Worm (Caenorhabditis elegans) whole organism, midembryonic: Measurements from ENCODE around the gene dpy-2.

ENCODE experiments used
- T22C8.4 ChIP-seq: fragments of 200-800 bp; sonication (Bioruptor generic); IDR thresholded peaks from 2 replicates; pipeline ENCODE4 v1.3.6; 2022; ENCODE audit warnings: missing genetic modification characterization, missing compliant biosample characterization
- cog-1 ChIP-seq: sonication (generic microtip); optimal IDR thresholded peaks from 2 replicates; lab custom pipeline; 2016; ENCODE audit warnings: missing genetic modification characterization, missing compliant biosample characterization
- flt-1 ChIP-seq: fragments of 200-800 bp; sonication (Bioruptor generic); IDR thresholded peaks from 2 replicates; pipeline ENCODE4 v1.3.6; 2022; ENCODE audit warnings: missing genetic modification characterization, missing compliant biosample characterization
- klf-2 ChIP-seq: fragments of 200-800 bp; sonication (Bioruptor generic); conservative IDR thresholded peaks from 2 replicates; pipeline ENCODE4 v1.3.6; 2022; ENCODE audit warnings: missing genetic modification reagents, missing genetic modification characterization, missing compliant biosample characterization
- med-1 ChIP-seq: sonication (generic microtip); optimal IDR thresholded peaks from 2 replicates; lab custom pipeline; 2017; ENCODE audit warnings: missing genetic modification characterization, mild to moderate bottlenecking, missing compliant biosample characterization, antibody characterized with exemption, missing genetic modification reagents; ENCODE audit not compliant: insufficient read depth
- ref-1 ChIP-seq: fragments of 200-800 bp; sonication (Bioruptor generic); conservative IDR thresholded peaks from 2 replicates; pipeline ENCODE4 v1.3.6; 2022; ENCODE audit warnings: missing genetic modification reagents, missing genetic modification characterization, missing compliant biosample characterization
- tab-1 ChIP-seq: fragments of 200-800 bp; sonication (Bioruptor generic); IDR thresholded peaks from 2 replicates; pipeline ENCODE4 v1.3.6; 2022; ENCODE audit warnings: missing genetic modification characterization, missing compliant biosample characterization
- ztf-23 ChIP-seq: fragments of 200-800 bp; sonication (Bioruptor generic); IDR thresholded peaks from 2 replicates; pipeline ENCODE4 v1.3.6; 2022; ENCODE audit warnings: missing genetic modification reagents, missing genetic modification characterization, missing compliant biosample characterization
- ztf-29 ChIP-seq: fragments of 200-800 bp; sonication (Bioruptor generic); IDR thresholded peaks from 2 replicates; pipeline ENCODE4 v1.3.6; 2022; ENCODE audit warnings: missing genetic modification reagents, missing genetic modification characterization, missing compliant biosample characterization

Gene dpy-2

ce11 chrII:6713832-6714342 lies at the start of gene dpy-2:
Gene dpy-2 (plus strand): TSS chrII:6714292.
- TF ChIP-seq ztf-29 (GFP tag; lab: Robert Waterston, UW), result no peak
- TF ChIP-seq med-1 (GFP tag; lab: Kevin White, UChicago), result no peak
- TF ChIP-seq klf-2 (GFP tag; lab: Robert Waterston, UW), result no peak
- TF ChIP-seq ref-1, result no peak
- TF ChIP-seq ztf-23 (GFP tag; lab: Robert Waterston, UW), result no peak
- TF ChIP-seq flt-1 (GFP tag; lab: Robert Waterston, UW), result no peak
- no peak for TF ChIP-seq tab-1 (GFP tag; lab: Robert Waterston, UW)
- TF ChIP-seq T22C8.4 (GFP tag; lab: Robert Waterston, UW), result no peak
- TF ChIP-seq cog-1 (tag; lab: Kevin White, UChicago), result no peak

DNA sequence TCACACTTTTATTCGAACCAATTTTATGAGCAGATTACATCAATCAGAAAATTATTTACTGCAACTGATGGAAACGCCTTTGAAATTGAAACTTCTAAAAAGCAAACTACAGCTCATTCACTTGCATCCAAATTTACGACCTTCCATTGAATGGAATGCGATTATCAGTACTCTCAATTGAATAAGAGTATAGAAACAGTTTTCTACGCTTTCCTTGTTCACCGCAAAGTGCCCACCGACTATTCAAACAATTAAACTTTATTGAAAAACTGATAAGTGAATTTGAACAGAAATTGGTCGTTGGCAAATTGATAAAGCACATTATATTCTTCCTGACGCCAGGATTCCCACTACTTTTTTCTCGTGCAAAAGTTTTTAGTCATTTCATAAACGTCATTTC lies 48.2 kb upstream of the dpy-2 start:
- TF ChIP-seq T22C8.4 (GFP tag; lab: Robert Waterston, UW), result no peak
- TF ChIP-seq klf-2 (GFP tag; lab: Robert Waterston, UW), result no peak
- no peak for TF ChIP-seq med-1 (GFP tag; lab: Kevin White, UChicago)
- no peak for TF ChIP-seq ref-1
- no peak for TF ChIP-seq ztf-23 (GFP tag; lab: Robert Waterston, UW)
- TF ChIP-seq tab-1 (GFP tag; lab: Robert Waterston, UW), result no peak
- TF ChIP-seq ztf-29 (GFP tag; lab: Robert Waterston, UW), result no peak
- no peak for TF ChIP-seq cog-1 (tag; lab: Kevin White, UChicago)
- no peak for TF ChIP-seq flt-1 (GFP tag; lab: Robert Waterston, UW)

ce11 chrII:6666598-6666997 lies 47.5 kb upstream of the dpy-2 start, which contains the start of gene T19D12.1:
Gene T19D12.1 (plus strand): TSS chrII:6666898.
- no peak for TF ChIP-seq tab-1 (GFP tag; lab: Robert Waterston, UW)
- TF ChIP-seq ztf-29 (GFP tag; lab: Robert Waterston, UW), result no peak
- no peak for TF ChIP-seq T22C8.4 (GFP tag; lab: Robert Waterston, UW)
- no peak for TF ChIP-seq ref-1
- no peak for TF ChIP-seq cog-1 (tag; lab: Kevin White, UChicago)
- TF ChIP-seq flt-1 (GFP tag; lab: Robert Waterston, UW), result no peak
- no peak for TF ChIP-seq klf-2 (GFP tag; lab: Robert Waterston, UW)
- TF ChIP-seq med-1 (GFP tag; lab: Kevin White, UChicago), result no peak

- TF ChIP-seq ref-1, result no peak
- no peak for TF ChIP-seq ztf-29 (GFP tag; lab: Robert Waterston, UW)
- TF ChIP-seq ztf-23 (GFP tag; lab: Robert Waterston, UW), result no peak
- TF ChIP-seq klf-2 (GFP tag; lab: Robert Waterston, UW), result no peak
- TF ChIP-seq cog-1 (tag; lab: Kevin White, UChicago), result no peak
- TF ChIP-seq med-1 (GFP tag; lab: Kevin White, UChicago), result no peak
- no peak for TF ChIP-seq flt-1 (GFP tag; lab: Robert Waterston, UW)
- no peak for TF ChIP-seq T22C8.4 (GFP tag; lab: Robert Waterston, UW)
- TF ChIP-seq tab-1 (GFP tag; lab: Robert Waterston, UW), result no peak
Measured at ce11 chrII:6667534-6667933, 46.6 kb upstream of the dpy-2 start.

DNA sequence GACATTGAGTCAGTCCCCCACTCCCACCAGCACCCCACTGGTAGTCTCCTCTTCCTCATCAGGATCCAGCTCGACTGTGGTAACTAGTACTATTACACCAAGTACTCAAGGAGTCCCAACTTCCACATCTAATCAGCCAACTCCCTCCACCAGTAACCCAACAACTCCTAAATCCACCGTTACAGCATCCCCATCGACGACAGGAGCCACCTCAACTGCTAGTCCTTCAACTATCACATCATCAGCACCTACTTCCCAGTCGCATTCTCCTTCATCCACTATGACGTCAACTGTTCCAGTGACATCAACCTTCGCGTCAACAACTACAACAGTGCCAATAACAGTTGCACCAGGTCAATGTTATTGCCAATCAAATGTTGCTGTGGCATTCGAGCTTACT lies 45.6 kb upstream of the dpy-2 start:
- TF ChIP-seq klf-2 (GFP tag; lab: Robert Waterston, UW), result no peak
- TF ChIP-seq med-1 (GFP tag; lab: Kevin White, UChicago), result no peak
- no peak for TF ChIP-seq T22C8.4 (GFP tag; lab: Robert Waterston, UW)
- TF ChIP-seq ztf-29 (GFP tag; lab: Robert Waterston, UW), result no peak
- TF ChIP-seq flt-1 (GFP tag; lab: Robert Waterston, UW), result no peak
- TF ChIP-seq ztf-23 (GFP tag; lab: Robert Waterston, UW), result no peak
- no peak for TF ChIP-seq ref-1
- TF ChIP-seq tab-1 (GFP tag; lab: Robert Waterston, UW), result no peak
- TF ChIP-seq cog-1 (tag; lab: Kevin White, UChicago), result no peak

DNA sequence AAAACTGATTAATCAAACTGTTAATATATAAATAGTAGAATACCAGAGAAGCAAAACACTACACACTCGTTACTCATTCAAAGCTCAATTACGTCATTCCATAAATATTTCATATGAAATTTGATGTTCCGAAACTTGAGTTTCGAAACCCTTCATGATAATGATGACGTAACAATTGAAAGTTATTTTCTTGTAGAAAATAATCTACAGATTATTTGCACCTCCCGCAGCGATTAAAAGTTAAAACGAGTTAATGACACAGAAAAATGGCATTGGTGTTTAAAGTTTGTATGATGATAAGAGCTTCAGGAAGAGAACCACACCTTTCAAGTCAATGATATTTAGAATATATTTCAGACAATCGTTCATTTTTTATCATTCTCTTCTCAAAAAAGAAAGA lies 40.2 kb upstream of the dpy-2 start, which contains the start of gene H43E16.1:
Gene H43E16.1 (plus strand): TSS at position 375 of the 400 bp plus-strand sequence.
- TF ChIP-seq klf-2 (GFP tag; lab: Robert Waterston, UW), result no peak
- no peak for TF ChIP-seq med-1 (GFP tag; lab: Kevin White, UChicago)
- TF ChIP-seq ztf-29 (GFP tag; lab: Robert Waterston, UW), result no peak
- TF ChIP-seq T22C8.4 (GFP tag; lab: Robert Waterston, UW), result no peak
- no peak for TF ChIP-seq cog-1 (tag; lab: Kevin White, UChicago)
- no peak for TF ChIP-seq ref-1
- TF ChIP-seq flt-1 (GFP tag; lab: Robert Waterston, UW), result no peak
- no peak for TF ChIP-seq ztf-23 (GFP tag; lab: Robert Waterston, UW)
- no peak for TF ChIP-seq tab-1 (GFP tag; lab: Robert Waterston, UW)

ce11 chrII:6679724-6680123 lies 34.4 kb upstream of the dpy-2 start, which contains the start of gene ift-74:
Gene ift-74 (plus strand): TSS chrII:6680024.
- TF ChIP-seq klf-2 (GFP tag; lab: Robert Waterston, UW), result no peak
- TF ChIP-seq cog-1 (tag; lab: Kevin White, UChicago), result no peak
- no peak for TF ChIP-seq T22C8.4 (GFP tag; lab: Robert Waterston, UW)

ce11 chrII:6681478-6681877 lies 32.6 kb upstream of the dpy-2 start:
- no peak for TF ChIP-seq flt-1 (GFP tag; lab: Robert Waterston, UW)

ce11 chrII:6682918-6683317 lies 31.2 kb upstream of the dpy-2 start:
- no peak for TF ChIP-seq flt-1 (GFP tag; lab: Robert Waterston, UW)
- TF ChIP-seq cog-1 (tag; lab: Kevin White, UChicago), result no peak
- TF ChIP-seq tab-1 (GFP tag; lab: Robert Waterston, UW), result no peak
- no peak for TF ChIP-seq med-1 (GFP tag; lab: Kevin White, UChicago)
- no peak for TF ChIP-seq klf-2 (GFP tag; lab: Robert Waterston, UW)
- no peak for TF ChIP-seq ztf-23 (GFP tag; lab: Robert Waterston, UW)
- TF ChIP-seq ref-1, result no peak
- no peak for TF ChIP-seq ztf-29 (GFP tag; lab: Robert Waterston, UW)
- TF ChIP-seq T22C8.4 (GFP tag; lab: Robert Waterston, UW), result no peak
